Worm (Caenorhabditis elegans): ENCODE measurements around the gene tebp-2.

The tebp-2 gene

ce11 chrIV:5514789-5515188, 26.6 kb upstream of the tebp-2 start:
- TF ChIP-seq nhr-6 (tag; optimal IDR thresholded peaks at IDR 0.05) (no peak), mes-2 (tag; optimal IDR thresholded peaks at IDR 0.05; ENCODE audit: poor library complexity, severe bottlenecking) (no peak), unc-39 (tag; optimal IDR thresholded peaks at IDR 0.05) (no peak), unc-62 (GFP tag; optimal IDR thresholded peaks at IDR 0.05 in 1 of 2) (peak in 1 of 2 experiments; percentile 94), unc-62 (tag; optimal IDR thresholded peaks at IDR 0.05) (no peak)

ce11 chrIV:5519044-5519443, 22.4 kb upstream of the tebp-2 start:
- TF ChIP-seq dve-1 (tag; optimal IDR thresholded peaks at IDR 0.05; ENCODE audit: insufficient read depth) (no peak), cey-2 (tag; optimal IDR thresholded peaks at IDR 0.05; ENCODE audit: borderline replicate concordance, insufficient read depth) (no peak), unc-62 (GFP tag; optimal IDR thresholded peaks at IDR 0.05 in 1 of 2) (peak in 1 of 2 experiments; percentile 80), unc-62 (tag; optimal IDR thresholded peaks at IDR 0.05) (no peak), ceh-28 (tag; optimal IDR thresholded peaks at IDR 0.05) (no peak)

ce11 chrIV:5526711-5527383, 14.6 kb upstream of the tebp-2 start:
- TF ChIP-seq pha-4 (GFP tag; IDR thresholded peaks at IDR 0.05) (no peak), pha-4 (tag; optimal IDR thresholded peaks at IDR 0.05) (peak; percentile 22), madf-5 (GFP tag; IDR thresholded peaks at IDR 0.05) (no peak), nhr-6 (tag; optimal IDR thresholded peaks at IDR 0.05) (peak; percentile 42), dpl-1 (GFP tag; optimal IDR thresholded peaks at IDR 0.05) (no peak), aha-1 (tag) (peak; percentile 48)

ce11 chrIV:5528285-5528684, 13.1 kb upstream of the tebp-2 start, which contains the start of gene unc-5:
Gene unc-5 (minus strand): TSS chrIV:5528338.
- no peak for TF ChIP-seq ceh-44 (GFP tag; IDR thresholded peaks at IDR 0.05)
- TF ChIP-seq madf-9 (GFP tag; conservative IDR thresholded peaks at IDR 0.05): no peak
- TF ChIP-seq fkh-10 (GFP tag; optimal IDR thresholded peaks at IDR 0.05): no peak
- no peak for TF ChIP-seq nhr-25 (tag; optimal IDR thresholded peaks at IDR 0.05; ENCODE audit: borderline replicate concordance, insufficient read depth)
- TF ChIP-seq R02D3.7 (tag; optimal IDR thresholded peaks at IDR 0.05): no peak

ce11 chrIV:5530980-5531379, 10.4 kb upstream of the tebp-2 start:
- no peak for TF ChIP-seq ctbp-1 (GFP tag; IDR thresholded peaks at IDR 0.05)
- TF ChIP-seq daf-8 (GFP tag; IDR thresholded peaks at IDR 0.05): no peak
- no peak for TF ChIP-seq daf-16 (GFP tag; optimal IDR thresholded peaks at IDR 0.05)
- peak; percentile 51 for TF ChIP-seq daf-16 (tag; optimal IDR thresholded peaks at IDR 0.05)

ce11 chrIV:5533556-5533955, 7.9 kb upstream of the tebp-2 start:
- no peak for TF ChIP-seq zag-1 (tag; optimal IDR thresholded peaks at IDR 0.05)
- no peak for TF ChIP-seq madf-9 (GFP tag; conservative IDR thresholded peaks at IDR 0.05)
- no peak for TF ChIP-seq dve-1 (tag; optimal IDR thresholded peaks at IDR 0.05; ENCODE audit: insufficient read depth)
- no peak for TF ChIP-seq lin-38 (GFP tag; IDR thresholded peaks at IDR 0.05)
- no peak for TF ChIP-seq fkh-10 (GFP tag; optimal IDR thresholded peaks at IDR 0.05)
- TF ChIP-seq Y5F2A.4 (GFP tag; optimal IDR thresholded peaks at IDR 0.05): no peak
- no peak for TF ChIP-seq spr-1 (tag; optimal IDR thresholded peaks at IDR 0.05)
- TF ChIP-seq lin-13 (GFP tag; optimal IDR thresholded peaks at IDR 0.05): no peak
- TF ChIP-seq T26A8.4 (GFP tag; IDR thresholded peaks at IDR 0.05): no peak
- no peak for TF ChIP-seq daf-19 (GFP tag; conservative IDR thresholded peaks at IDR 0.05)
- TF ChIP-seq nhr-237 (tag; optimal IDR thresholded peaks at IDR 0.05): no peak
- TF ChIP-seq ztf-7 (tag; optimal IDR thresholded peaks at IDR 0.05): no peak
- TF ChIP-seq daf-8 (GFP tag; IDR thresholded peaks at IDR 0.05): no peak
- no peak for TF ChIP-seq unc-62 (GFP tag; optimal IDR thresholded peaks at IDR 0.05 in 1 of 2)
- no peak for TF ChIP-seq unc-62 (tag; optimal IDR thresholded peaks at IDR 0.05)
- no peak for TF ChIP-seq unc-39 (tag; optimal IDR thresholded peaks at IDR 0.05)
- TF ChIP-seq aha-1 (tag): no peak
- TF ChIP-seq nhr-76 (tag; optimal IDR thresholded peaks at IDR 0.05): no peak
- no peak for TF ChIP-seq nhr-25 (tag; optimal IDR thresholded peaks at IDR 0.05; ENCODE audit: borderline replicate concordance, insufficient read depth)
